Fruit fly (Drosophila melanogaster): ENCODE results near the gene CG9541.
A peak's percentile ranks its signal among the peaks of the same experiment; 100 is the strongest.

CG9541 gene

dm6 chr2L:8943110-8943509 is 32.1 kb downstream of the CG9541 start, which contains the start of gene CG9515 (continued):
- TF ChIP-seq tup (GFP tag; optimal IDR thresholded peaks at IDR 0.05) (no peak), sd (tag; optimal IDR thresholded peaks at IDR 0.05) (no peak), CG18599 (GFP tag; optimal IDR thresholded peaks at IDR 0.05) (no peak), dmrt11E (tag; optimal IDR thresholded peaks at IDR 0.05) (no peak), Spps (tag; optimal IDR thresholded peaks at IDR 0.05) (no peak), Trl (optimal IDR thresholded peaks at IDR 0.05) (no peak), Trl (GFP tag; optimal IDR thresholded peaks at IDR 0.05) (no peak), wdn (GFP tag; IDR thresholded peaks at IDR 0.05) (no peak), Pdp1 (GFP tag; optimal IDR thresholded peaks at IDR 0.05) (peak in 1 of 2 experiments; percentile 19), Atf3 (GFP tag; optimal IDR thresholded peaks at IDR 0.05) (no peak), Ets97D (GFP tag; optimal IDR thresholded peaks at IDR 0.05) (peak; percentile 66), cato (GFP tag; optimal IDR thresholded peaks at IDR 0.05; ENCODE audit: borderline replicate concordance) (no peak), bcd (GFP tag; optimal IDR thresholded peaks at IDR 0.05) (no peak), CG16813 (GFP tag; IDR thresholded peaks at IDR 0.05; ENCODE audit: partially characterized antibody) (peak; percentile 83), CG12769 (tag; optimal IDR thresholded peaks at IDR 0.05) (peak; percentile 14), cg (GFP tag; optimal IDR thresholded peaks at IDR 0.05) (no peak), CG12942 (GFP tag; optimal IDR thresholded peaks at IDR 0.05) (no peak), insv (GFP tag; optimal IDR thresholded peaks at IDR 0.05) (peak in 1 of 2 experiments; percentile 21), Deaf1 (tag; optimal IDR thresholded peaks at IDR 0.05) (no peak), Doc3 (GFP tag; IDR thresholded peaks at IDR 0.05; ENCODE audit: partially characterized antibody) (peak; percentile 71), pzg (GFP tag; optimal IDR thresholded peaks at IDR 0.05) (peak; percentile 82), dmrt99B (tag; optimal IDR thresholded peaks at IDR 0.05) (no peak), CG31388 (GFP tag; optimal IDR thresholded peaks at IDR 0.05) (no peak), Dref (GFP tag; IDR thresholded peaks at IDR 0.05) (peak; percentile 99), CG2116 (GFP tag; optimal IDR thresholded peaks at IDR 0.05) (peak; percentile 81), CG2712 (tag; optimal IDR thresholded peaks at IDR 0.05) (peak; percentile 26), run (tag; optimal IDR thresholded peaks at IDR 0.05) (no peak), Dfd (GFP tag; optimal IDR thresholded peaks at IDR 0.05) (no peak), fd64A (GFP tag; optimal IDR thresholded peaks at IDR 0.05) (no peak), Bgb (GFP tag; IDR thresholded peaks at IDR 0.05; ENCODE audit: partially characterized antibody) (peak; percentile 95), CG12391 (tag; optimal IDR thresholded peaks at IDR 0.05) (peak; percentile 5), Drgx (GFP tag; IDR thresholded peaks at IDR 0.05) (no peak), corto (GFP tag; optimal IDR thresholded peaks at IDR 0.05) (no peak), CG9932 (GFP tag; IDR thresholded peaks at IDR 0.05) (no peak), jigr1 (GFP tag; IDR thresholded peaks at IDR 0.05) (no peak), CG9817 (tag; optimal IDR thresholded peaks at IDR 0.05) (no peak), CG3838 (GFP tag; optimal IDR thresholded peaks at IDR 0.05) (no peak), Dll (GFP tag; IDR thresholded peaks at IDR 0.05; ENCODE audit: partially characterized antibody) (peak; percentile 86), grn (GFP tag; optimal IDR thresholded peaks at IDR 0.05) (peak; percentile 39), CG9609 (GFP tag; optimal IDR thresholded peaks at IDR 0.05) (no peak), Atf6 (GFP tag; IDR thresholded peaks at IDR 0.05) (no peak), bigmax (GFP tag; optimal IDR thresholded peaks at IDR 0.05) (no peak), ro (GFP tag; IDR thresholded peaks at IDR 0.05) (no peak), mam (GFP tag; optimal IDR thresholded peaks at IDR 0.05) (no peak), crc (GFP tag; optimal IDR thresholded peaks at IDR 0.05) (no peak), wek (GFP tag; optimal IDR thresholded peaks at IDR 0.05) (no peak), CG1603 (tag; optimal IDR thresholded peaks at IDR 0.05) (peak; percentile 71), ac (GFP tag; optimal IDR thresholded peaks at IDR 0.05) (no peak), CG18011 (GFP tag; optimal IDR thresholded peaks at IDR 0.05) (no peak), slbo (GFP tag; IDR thresholded peaks at IDR 0.05) (no peak)

All from whole organism, embryonic.